Worm (Caenorhabditis elegans): ENCODE measurements around the gene str-23.

ce11 chrV:15652147-15652546 lies 7.5 kb downstream of the str-23 start:
- TF ChIP-seq ama-1 (optimal IDR thresholded peaks at IDR 0.05) (no peak), ceh-13 (GFP tag; optimal IDR thresholded peaks at IDR 0.05) (no peak), B0310.2 (tag; optimal IDR thresholded peaks at IDR 0.05) (no peak), tra-4 (tag; optimal IDR thresholded peaks at IDR 0.05) (no peak)

Measured in whole organism, early embryonic.